Worm (Caenorhabditis elegans) whole organism, early embryonic: ENCODE results near the gene bre-5.

Experiments
- B0310.2 ChIP-seq: sonication (generic microtip); optimal IDR thresholded peaks from 2 replicates; lab custom pipeline; 2016; ENCODE audit warnings: mild to moderate bottlenecking, missing genetic modification characterization, missing compliant biosample characterization
- F13C5.2 ChIP-seq: sonication (generic microtip); optimal IDR thresholded peaks from 2 replicates; lab custom pipeline; 2017; ENCODE audit warnings: mild to moderate bottlenecking, missing genetic modification characterization, inconsistent platforms, missing compliant biosample characterization
- ama-1 ChIP-seq: fragments of 150-350 bp; optimal IDR thresholded peaks from 2 replicates; lab custom pipeline; 2014
- ceh-36 ChIP-seq: sonication (generic microtip); optimal IDR thresholded peaks from 2 replicates; lab custom pipeline; 2016; ENCODE audit warnings: missing genetic modification characterization, inconsistent platforms, missing compliant biosample characterization
- ets-7 ChIP-seq: sonication (generic microtip); optimal IDR thresholded peaks from 2 replicates; lab custom pipeline; 2016; ENCODE audit warnings: missing genotype, missing genetic modification characterization, missing compliant biosample characterization
- flt-1 ChIP-seq: fragments of 200-800 bp; sonication (Bioruptor generic); IDR thresholded peaks from 2 replicates; pipeline ENCODE4 v1.3.6; 2022; ENCODE audit warnings: missing genetic modification characterization, missing compliant biosample characterization
- hmbx-1 ChIP-seq: sonication (generic microtip); optimal IDR thresholded peaks from 2 replicates; lab custom pipeline; 2016; ENCODE audit warnings: mild to moderate bottlenecking, missing genetic modification characterization, missing compliant biosample characterization
- hmg-4 ChIP-seq: fragments of 200-800 bp; sonication (Bioruptor generic); optimal IDR thresholded peaks from 2 replicates; lab custom pipeline; 2018; ENCODE audit warnings: mild to moderate bottlenecking, missing genetic modification characterization, missing compliant biosample characterization
- hnd-1 ChIP-seq: sonication (generic microtip); optimal IDR thresholded peaks from 2 replicates; lab custom pipeline; 2016; ENCODE audit warnings: missing genetic modification characterization, missing compliant biosample characterization
- pes-1 ChIP-seq: fragments of 200-800 bp; sonication (Bioruptor generic); IDR thresholded peaks from 2 replicates; pipeline ENCODE4 v1.3.6; 2022; ENCODE audit warnings: missing genetic modification reagents, missing genetic modification characterization, missing compliant biosample characterization
- sea-1 ChIP-seq: fragments of 200-800 bp; sonication (Bioruptor generic); conservative IDR thresholded peaks from 2 replicates; pipeline ENCODE4 v1.3.6; 2022; ENCODE audit warnings: missing genetic modification characterization, missing compliant biosample characterization
- tbx-11 ChIP-seq: fragments of 200-800 bp; sonication (Bioruptor generic); IDR thresholded peaks from 2 replicates; pipeline ENCODE4 v1.3.6; 2022; ENCODE audit warnings: missing genetic modification characterization, missing compliant biosample characterization
- tbx-37 ChIP-seq: fragments of 200-800 bp; sonication (Bioruptor generic); conservative IDR thresholded peaks from 2 replicates; pipeline ENCODE4 v1.3.6; 2022; ENCODE audit warnings: missing genetic modification reagents, missing genetic modification characterization, missing compliant biosample characterization
- tra-4 ChIP-seq: sonication (generic microtip); optimal IDR thresholded peaks from 2 replicates; lab custom pipeline; 2017; ENCODE audit warnings: missing genetic modification characterization, missing compliant biosample characterization

- TF ChIP-seq ama-1: no peak
- TF ChIP-seq B0310.2 (tag; lab: Kevin White, UChicago): no peak
- TF ChIP-seq tra-4 (tag; lab: Kevin White, UChicago): no peak
- TF ChIP-seq tbx-37 (GFP tag; lab: Robert Waterston, UW): no peak
- no peak for TF ChIP-seq pes-1 (GFP tag; lab: Robert Waterston, UW)
- no peak for TF ChIP-seq hnd-1 (tag; lab: Kevin White, UChicago)
- TF ChIP-seq flt-1: no peak
- TF ChIP-seq hmbx-1 (tag; lab: Kevin White, UChicago): no peak
- TF ChIP-seq tbx-11 (GFP tag; lab: Robert Waterston, UW): no peak
- no peak for TF ChIP-seq ceh-36 (tag; lab: Kevin White, UChicago)
- TF ChIP-seq sea-1 (GFP tag; lab: Robert Waterston, UW): no peak
- no peak for TF ChIP-seq hmg-4 (GFP tag; lab: Kevin White, UChicago)
- no peak for TF ChIP-seq ets-7 (tag; lab: Kevin White, UChicago)
- TF ChIP-seq F13C5.2 (tag; lab: Kevin White, UChicago): no peak
Observed at ce11 chrIV:12010859-12011258, 40.2 kb downstream of the bre-5 start, which contains the start of the genes ZK617.26 and unc-22.
